Worm (Caenorhabditis elegans) whole organism, young adult: ENCODE results near the gene glb-34.

Source experiments
- B0019.2 ChIP-seq: fragments of 200-800 bp; sonication (Bioruptor generic); conservative IDR thresholded peaks from 2 replicates; pipeline ENCODE4 v1.3.6; 2022; ENCODE audit warnings: missing genetic modification reagents, missing genetic modification characterization, missing compliant biosample characterization
- C17E4.6 ChIP-seq: fragments of 200-800 bp; sonication (Bioruptor generic); IDR thresholded peaks from 2 replicates; pipeline ENCODE4 v1.3.6; 2022; ENCODE audit warnings: missing genetic modification reagents, missing genetic modification characterization, missing compliant biosample characterization
- D2030.7 ChIP-seq: fragments of 200-800 bp; sonication (Bioruptor generic); IDR thresholded peaks from 2 replicates; pipeline ENCODE4 v1.3.6; 2022; ENCODE audit warnings: missing genetic modification reagents, missing genetic modification characterization, missing compliant biosample characterization
- ama-1 ChIP-seq, 3 experiments: fragments of 150-350 bp in 1 of 3; sonication (generic microtip) in 2 of 3; optimal IDR thresholded peaks; 2 replicates each; lab custom pipeline; 2014 to 2018; ENCODE audit warnings: missing biosample characterization in 2 of 3, missing genetic modification characterization in 2 of 3, missing genetic modification reagents in 2 of 3
- atf-7 ChIP-seq: sonication (generic microtip); optimal IDR thresholded peaks from 2 replicates; lab custom pipeline; 2017; ENCODE audit warnings: mild to moderate bottlenecking, missing genetic modification characterization, missing compliant biosample characterization
- attf-3 ChIP-seq: fragments of 200-800 bp; sonication (Bioruptor generic); conservative IDR thresholded peaks from 2 replicates; pipeline ENCODE4 v1.3.6; 2022; ENCODE audit warnings: missing genetic modification reagents, missing genetic modification characterization, missing compliant biosample characterization
- cebp-1 ChIP-seq, 2 experiments: fragments of 200-800 bp in 1 of 2; sonication (Bioruptor generic) in 1 of 2; sonication (generic microtip) in 1 of 2; IDR thresholded peaks in 1 of 2; optimal IDR thresholded peaks in 1 of 2; 2 replicates each; pipeline versions ENCODE4 v1.3.6 to Lab custom; 2017 to 2022; ENCODE audit warnings: missing compliant biosample characterization in 2 of 2, missing genetic modification characterization in 2 of 2, mild to moderate bottlenecking in 1 of 2, missing genetic modification reagents in 1 of 2, moderate library complexity in 1 of 2
- ceh-40 ChIP-seq: fragments of 200-800 bp; sonication (Bioruptor generic); IDR thresholded peaks from 2 replicates; pipeline ENCODE4 v1.3.6; 2022; ENCODE audit warnings: missing genetic modification characterization, missing compliant biosample characterization
- ceh-79 ChIP-seq: sonication (generic microtip); optimal IDR thresholded peaks from 2 replicates; lab custom pipeline; 2017; ENCODE audit warnings: mild to moderate bottlenecking, missing genetic modification characterization, missing compliant biosample characterization
- dox-1 ChIP-seq: fragments of 200-800 bp; sonication (Bioruptor generic); IDR thresholded peaks from 2 replicates; pipeline ENCODE4 v1.3.6; 2022; ENCODE audit warnings: missing genetic modification reagents, missing genetic modification characterization, missing compliant biosample characterization
- hsf-1 ChIP-seq: fragments of 200-800 bp; sonication (Bioruptor generic); IDR thresholded peaks from 2 replicates; pipeline ENCODE4 v1.3.6; 2022; ENCODE audit warnings: missing genetic modification reagents, missing genetic modification characterization, missing compliant biosample characterization
- lin-26 ChIP-seq: fragments of 200-800 bp; sonication (Bioruptor generic); IDR thresholded peaks from 2 replicates; pipeline ENCODE4 v1.3.6; 2022; ENCODE audit warnings: missing genetic modification reagents, missing genetic modification characterization, missing compliant biosample characterization
- lin-40 ChIP-seq: sonication (generic microtip); optimal IDR thresholded peaks from 2 replicates; lab custom pipeline; 2016; ENCODE audit warnings: missing genetic modification characterization, mild to moderate bottlenecking, missing compliant biosample characterization, missing genotype, missing genetic modification reagents
- lin-54 ChIP-seq: fragments of 200-800 bp; sonication (Bioruptor generic); optimal IDR thresholded peaks from 2 replicates; lab custom pipeline; 2018; ENCODE audit warnings: mild to moderate bottlenecking, missing genetic modification characterization, missing compliant biosample characterization
- lsl-1 ChIP-seq: fragments of 200-800 bp; sonication (Bioruptor generic); optimal IDR thresholded peaks from 2 replicates; lab custom pipeline; 2018; ENCODE audit warnings: mild to moderate bottlenecking, missing genetic modification characterization, moderate library complexity, missing compliant biosample characterization
- madf-3 ChIP-seq: fragments of 200-800 bp; sonication (Bioruptor generic); IDR thresholded peaks from 2 replicates; pipeline ENCODE4 v1.3.6; 2022; ENCODE audit warnings: missing genetic modification reagents, missing genetic modification characterization, missing compliant biosample characterization
- mcd-1 ChIP-seq: fragments of 200-800 bp; sonication (Bioruptor generic); IDR thresholded peaks from 2 replicates; pipeline ENCODE4 v1.3.6; 2022; ENCODE audit warnings: missing genetic modification reagents, missing genetic modification characterization, missing compliant biosample characterization
- mel-28 ChIP-seq: sonication (generic microtip); optimal IDR thresholded peaks from 2 replicates; lab custom pipeline; 2016; ENCODE audit warnings: borderline replicate concordance, mild to moderate bottlenecking, missing genetic modification characterization, missing compliant biosample characterization
- nhr-80 ChIP-seq: sonication (generic microtip); optimal IDR thresholded peaks from 2 replicates; lab custom pipeline; 2016; ENCODE audit warnings: missing genetic modification characterization, missing compliant biosample characterization
- pha-4 ChIP-seq: fragments of 150-350 bp; sonication (generic microtip); optimal IDR thresholded peaks from 2 replicates; lab custom pipeline; 2014; ENCODE audit warnings: missing biosample characterization, missing genetic modification reagents, missing genetic modification characterization
- repo-1 ChIP-seq: sonication (generic microtip); optimal IDR thresholded peaks from 2 replicates; lab custom pipeline; 2017; ENCODE audit warnings: mild to moderate bottlenecking, missing genetic modification characterization, missing compliant biosample characterization
- sdz-38 ChIP-seq: sonication (generic microtip); optimal IDR thresholded peaks from 2 replicates; lab custom pipeline; 2016; ENCODE audit warnings: missing genotype, missing genetic modification characterization, missing compliant biosample characterization
- sea-2 ChIP-seq: fragments of 200-800 bp; sonication (Bioruptor generic); IDR thresholded peaks from 2 replicates; pipeline ENCODE4 v1.3.6; 2022; ENCODE audit warnings: missing genetic modification characterization, missing compliant biosample characterization
- snpc-3.4 ChIP-seq: sonication (generic microtip); optimal IDR thresholded peaks from 2 replicates; lab custom pipeline; 2017; ENCODE audit warnings: missing genetic modification characterization, mild to moderate bottlenecking, missing compliant biosample characterization, antibody characterized with exemption, moderate library complexity, missing genotype, missing genetic modification reagents
- snpc-4 ChIP-seq, 5 experiments: fragments of 150-350 bp in 1 of 5; sonication (generic microtip) in 4 of 5; optimal IDR thresholded peaks; 2 replicates each; lab custom pipeline; 2014 to 2018; ENCODE audit warnings: missing genetic modification characterization in 5 of 5, missing biosample characterization in 3 of 5, antibody characterized with exemption in 2 of 5, mild to moderate bottlenecking in 2 of 5, missing compliant biosample characterization in 2 of 5, missing genotype in 2 of 5, moderate library complexity in 2 of 5, missing genetic modification reagents in 1 of 5
- somi-1 ChIP-seq: fragments of 200-800 bp; sonication (Bioruptor generic); optimal IDR thresholded peaks from 2 replicates; lab custom pipeline; 2018; ENCODE audit warnings: mild to moderate bottlenecking, missing genetic modification characterization, missing compliant biosample characterization
- sptf-2 ChIP-seq: fragments of 200-800 bp; sonication (Bioruptor generic); optimal IDR thresholded peaks from 2 replicates; lab custom pipeline; 2018; ENCODE audit warnings: mild to moderate bottlenecking, missing genetic modification characterization, missing compliant biosample characterization
- tbx-9 ChIP-seq: sonication (generic microtip); optimal IDR thresholded peaks from 2 replicates; lab custom pipeline; 2016; ENCODE audit warnings: borderline replicate concordance, missing genetic modification characterization, inconsistent platforms, missing compliant biosample characterization
- ztf-25 ChIP-seq: fragments of 200-800 bp; sonication (Bioruptor generic); IDR thresholded peaks from 2 replicates; pipeline ENCODE4 v1.3.6; 2022; ENCODE audit warnings: missing genetic modification reagents, missing genetic modification characterization, missing compliant biosample characterization

The glb-34 gene

DNA sequence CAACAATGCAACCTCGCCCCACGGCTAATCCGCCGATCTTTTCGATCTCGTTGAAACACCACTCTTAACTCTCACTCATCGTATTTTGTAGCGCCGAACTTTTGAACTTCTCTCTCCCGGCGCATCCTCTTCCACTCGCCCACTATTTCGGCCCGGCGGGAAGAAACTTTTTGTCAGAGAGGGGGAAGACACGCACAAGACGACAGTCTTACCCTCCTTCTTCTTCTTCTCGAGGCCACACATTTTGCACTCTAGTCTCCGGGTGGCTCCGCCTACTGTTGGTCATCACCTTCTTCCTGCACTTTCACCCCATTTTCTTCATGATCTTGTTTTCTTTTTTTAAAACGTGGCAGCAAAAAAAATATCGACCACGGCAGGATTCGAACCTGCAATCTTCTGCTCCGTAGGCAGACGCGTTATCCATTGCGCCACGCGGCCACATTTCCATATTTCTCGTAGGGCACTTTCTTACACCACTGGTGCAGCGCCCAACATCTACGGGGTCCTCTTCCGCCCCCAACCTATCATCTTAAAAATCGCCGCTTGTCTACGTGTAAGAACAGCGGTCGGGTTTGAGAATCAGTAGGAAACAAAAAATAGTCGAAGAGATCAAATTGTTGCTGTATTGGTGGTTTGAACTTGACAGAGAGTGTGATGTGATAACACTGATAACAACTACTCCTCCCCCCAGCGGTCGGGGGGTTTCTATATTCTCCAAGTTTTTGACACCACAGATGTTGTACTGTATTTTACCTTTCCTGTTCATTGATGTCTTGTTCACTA is 38.6 kb upstream of the glb-34 start (continued):
- TF ChIP-seq nhr-80 (tag; lab: Kevin White, UChicago) (peak; percentile 54), lsl-1 (peak; percentile 24), attf-3 (GFP tag; lab: Robert Waterston, UW) (no peak), D2030.7 (GFP tag; lab: Robert Waterston, UW) (peak; percentile 80), ama-1 (optimal IDR thresholded peaks at IDR 0.05; lab: Kevin White, UChicago) (no peak), ama-1 (GFP tag; optimal IDR thresholded peaks at IDR 0.05; lab: Kevin White, UChicago) (no peak), madf-3 (GFP tag; lab: Robert Waterston, UW) (0 out of 2 replicates have a peak, but pooled peaks have one; percentile 51), mcd-1 (GFP tag; lab: Robert Waterston, UW) (peak; percentile 39; the same call in 1 of the 2 replicates), dox-1 (GFP tag; lab: Robert Waterston, UW) (peak; percentile 74), sea-2 (GFP tag; lab: Robert Waterston, UW) (no peak), sptf-2 (no peak)

ce11 chrIV:14609774-14610173 is 37.3 kb upstream of the glb-34 start:
- TF ChIP-seq lin-40 (tag; lab: Kevin White, UChicago) (peak; percentile 0), nhr-80 (tag; lab: Kevin White, UChicago) (peak; percentile 59), pha-4 (tag; lab: Kevin White, UChicago) (peak; percentile 49), somi-1 (GFP tag; lab: Kevin White, UChicago) (no peak), lin-26 (GFP tag; lab: Robert Waterston, UW) (peak; percentile 27; the same call in 1 of the 2 replicates), sdz-38 (tag; lab: Kevin White, UChicago) (no peak), cebp-1 (GFP tag; IDR thresholded peaks at IDR 0.05; lab: Robert Waterston, UW) (no peak), cebp-1 (tag; optimal IDR thresholded peaks at IDR 0.05; lab: Kevin White, UChicago) (peak; percentile 50)

DNA sequence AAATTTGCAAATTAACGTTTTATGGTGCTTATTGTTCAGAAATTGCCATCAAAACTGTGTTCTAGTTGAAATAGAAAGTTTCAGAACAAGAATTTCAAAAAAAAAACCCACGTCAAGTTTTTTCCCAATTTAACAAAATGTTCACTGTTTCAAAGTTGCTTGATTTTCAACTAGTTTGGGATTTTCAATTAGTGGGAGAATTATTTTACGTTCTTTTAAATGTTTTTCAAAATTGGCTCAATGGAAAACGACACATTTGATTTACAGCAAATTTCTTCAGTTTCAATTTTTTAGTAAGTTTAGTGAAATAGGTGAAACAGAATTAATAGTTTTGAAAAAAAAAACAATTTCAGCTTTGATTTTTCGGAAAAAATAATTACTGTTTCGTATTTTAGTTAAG is 36.1 kb upstream of the glb-34 start:
- TF ChIP-seq somi-1 (GFP tag; lab: Kevin White, UChicago) (no peak), snpc-4 (GFP tag; optimal IDR thresholded peaks at IDR 0.05; lab: Kevin White, UChicago) (no peak), snpc-4 (tag; optimal IDR thresholded peaks at IDR 0.05; lab: Kevin White, UChicago) (peak in 1 of 4 experiments; percentile 55)

DNA sequence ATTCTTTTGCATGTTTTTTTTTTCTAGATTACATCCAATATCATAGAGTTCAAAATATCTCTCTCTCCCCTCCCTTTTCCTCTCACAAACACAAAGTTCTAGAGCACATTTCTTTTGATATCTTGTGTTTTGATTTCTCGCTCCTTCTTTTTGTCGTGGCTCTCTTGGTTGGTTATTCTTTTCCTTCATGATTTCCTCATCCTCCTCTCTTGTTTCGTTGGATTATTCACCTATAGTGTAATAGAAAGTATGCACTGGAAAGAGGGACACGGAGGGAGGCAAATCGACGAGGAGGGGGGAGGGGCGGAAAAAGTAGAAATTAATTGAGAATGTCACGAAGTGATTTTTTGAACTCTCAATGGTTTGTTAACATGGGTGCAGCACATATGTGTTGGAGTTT is 34.0 kb upstream of the glb-34 start:
- TF ChIP-seq snpc-3.4 (no peak), ceh-79 (tag; lab: Kevin White, UChicago) (no peak), ztf-25 (GFP tag; lab: Robert Waterston, UW) (no peak), C17E4.6 (GFP tag; lab: Robert Waterston, UW) (no peak), lin-54 (no peak), hsf-1 (GFP tag; lab: Robert Waterston, UW) (no peak), atf-7 (tag; lab: Kevin White, UChicago) (no peak)

DNA sequence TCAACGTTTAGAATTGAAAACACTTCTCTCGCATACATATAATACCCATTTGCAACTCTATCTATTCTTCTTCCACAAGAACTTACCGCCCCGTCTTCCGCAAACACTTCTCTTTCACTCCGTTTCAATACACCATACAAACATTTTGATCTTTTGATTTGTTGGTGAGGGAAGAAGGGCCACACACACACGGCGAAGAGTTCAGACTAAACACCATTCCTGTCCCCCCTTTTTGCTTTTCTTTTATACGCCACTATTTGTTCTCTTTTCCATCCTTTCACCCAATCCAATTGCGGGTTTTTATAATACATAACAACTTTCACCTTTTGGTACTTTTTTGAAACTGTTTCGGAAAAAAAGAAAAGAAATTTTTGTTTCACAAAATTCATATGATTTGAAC is 32.6 kb upstream of the glb-34 start:
- TF ChIP-seq ama-1 (optimal IDR thresholded peaks at IDR 0.05; lab: Kevin White, UChicago) (no peak), ama-1 (GFP tag; optimal IDR thresholded peaks at IDR 0.05; lab: Kevin White, UChicago) (no peak), ceh-40 (no peak), repo-1 (tag; lab: Kevin White, UChicago) (no peak), tbx-9 (tag; lab: Kevin White, UChicago) (no peak), mel-28 (tag; lab: Kevin White, UChicago) (no peak), madf-3 (GFP tag; lab: Robert Waterston, UW) (no peak), B0019.2 (GFP tag; lab: Robert Waterston, UW) (no peak)
